Worm (Caenorhabditis elegans) whole organism, L1 larva: ENCODE measurements around the gene srx-17.
"Not testable (repeated sequence)": the region's sequence is repeated elsewhere in the genome, so short reads cannot be mapped to it uniquely, and the experiment has no call there.

Experiments used
- ama-1 ChIP-seq: fragments of 150-350 bp; optimal IDR thresholded peaks from 2 replicates; lab custom pipeline; 2014
- ceh-82 ChIP-seq, 3 experiments: fragments of 150-350 bp in 1 of 3; sonication (generic microtip) in 2 of 3; optimal IDR thresholded peaks; 2 replicates each; lab custom pipeline; 2014 to 2017; ENCODE audit warnings: missing biosample characterization in 3 of 3, missing genetic modification characterization in 3 of 3
- ceh-88 ChIP-seq: fragments of 200-800 bp; sonication (Bioruptor generic); IDR thresholded peaks from 2 replicates; pipeline ENCODE4 v1.3.6; 2022; ENCODE audit warnings: missing genetic modification characterization, missing compliant biosample characterization
- lin-13 ChIP-seq: fragments of 150-350 bp; optimal IDR thresholded peaks from 2 replicates; lab custom pipeline; 2014; ENCODE audit warnings: missing biosample characterization, missing genetic modification reagents, missing genetic modification characterization
- nhr-237 ChIP-seq: fragments of 150-350 bp; optimal IDR thresholded peaks from 2 replicates; lab custom pipeline; 2014; ENCODE audit warnings: missing biosample characterization, missing genetic modification characterization
- tbx-2 ChIP-seq: sonication (generic microtip); optimal IDR thresholded peaks from 2 replicates; lab custom pipeline; 2016; ENCODE audit warnings: missing genetic modification characterization, missing compliant biosample characterization
- unc-62 ChIP-seq: fragments of 150-350 bp; optimal IDR thresholded peaks from 2 replicates; lab custom pipeline; 2014; ENCODE audit warnings: missing biosample characterization, missing genetic modification reagents, missing genetic modification characterization
- xbp-1 ChIP-seq: sonication (generic microtip); optimal IDR thresholded peaks from 2 replicates; lab custom pipeline; 2016; ENCODE audit warnings: missing genetic modification characterization, missing compliant biosample characterization
- zip-4 ChIP-seq: fragments of 200-800 bp; sonication (Bioruptor generic); optimal IDR thresholded peaks from 2 replicates; lab custom pipeline; 2018; ENCODE audit warnings: mild to moderate bottlenecking, missing genetic modification characterization, moderate library complexity, missing compliant biosample characterization
- ztf-11 ChIP-seq, 2 experiments: sonication (generic microtip); optimal IDR thresholded peaks; 2 replicates each; lab custom pipeline; 2016 to 2017; ENCODE audit warnings: missing genetic modification characterization in 2 of 2, missing biosample characterization in 1 of 2, missing compliant biosample characterization in 1 of 2

- not testable (repeated sequence) for TF ChIP-seq nhr-237 (tag; lab: Kevin White, UChicago); ztf-11 (tag; optimal IDR thresholded peaks at IDR 0.05; lab: Kevin White, UChicago); ceh-82 (tag; optimal IDR thresholded peaks at IDR 0.05; lab: Kevin White, UChicago); ama-1; tbx-2 (tag; lab: Kevin White, UChicago); unc-62 (GFP tag; lab: Kevin White, UChicago); zip-4 (GFP tag; lab: Kevin White, UChicago); lin-13 (GFP tag; lab: Kevin White, UChicago); xbp-1; ceh-88 (GFP tag; lab: Robert Waterston, UW)
These were observed 41.2 kb downstream of the srx-17 start for ce11 chrV:13882192-13882591.
